Worm (Caenorhabditis elegans): ENCODE measurements around the gene mfsd-11.
A peak's percentile ranks its signal among the peaks of the same experiment; 100 is the strongest.

The mfsd-11 gene

ce11 chrX:12106004-12106403, 47.9 kb downstream of the mfsd-11 start (continued):
- peak; percentile 76 for TF ChIP-seq mxl-3 (GFP tag; optimal IDR thresholded peaks at IDR 0.05)
- TF ChIP-seq nhr-77 (tag; optimal IDR thresholded peaks at IDR 0.05) = peak; percentile 56
- TF ChIP-seq ceh-82 (tag; optimal IDR thresholded peaks at IDR 0.05) = no peak
- TF ChIP-seq aly-2 (tag; optimal IDR thresholded peaks at IDR 0.05) = no peak
- peak; percentile 85 for TF ChIP-seq dve-1 (tag; optimal IDR thresholded peaks at IDR 0.05; ENCODE audit: insufficient read depth)
- TF ChIP-seq nhr-111 (GFP tag; optimal IDR thresholded peaks at IDR 0.05) = peak; percentile 92
- no peak for TF ChIP-seq ceh-62 (tag; optimal IDR thresholded peaks at IDR 0.05)
- peak; percentile 69 for TF ChIP-seq spr-1 (tag; optimal IDR thresholded peaks at IDR 0.05)
- TF ChIP-seq nhr-42 (GFP tag; IDR thresholded peaks at IDR 0.05) = peak; percentile 77; the same call in 1 of the 2 replicates
- no peak for TF ChIP-seq set-16 (GFP tag; IDR thresholded peaks at IDR 0.05)
- TF ChIP-seq lin-1 (GFP tag; IDR thresholded peaks at IDR 0.05) = peak; percentile 92
- TF ChIP-seq F49E8.2 (tag; optimal IDR thresholded peaks at IDR 0.05; ENCODE audit: borderline replicate concordance) = peak; percentile 37
- TF ChIP-seq T26A8.4 (GFP tag; IDR thresholded peaks at IDR 0.05) = peak; percentile 93
- TF ChIP-seq skn-1 (tag; optimal IDR thresholded peaks at IDR 0.05) = peak; percentile 19
- peak; percentile 79 for TF ChIP-seq nhr-102 (tag; optimal IDR thresholded peaks at IDR 0.05)
- TF ChIP-seq daf-19 (GFP tag; conservative IDR thresholded peaks at IDR 0.05) = peak; percentile 94
- TF ChIP-seq nhr-6 (tag; optimal IDR thresholded peaks at IDR 0.05) = peak; percentile 59
- peak; percentile 37 for TF ChIP-seq lin-13 (GFP tag; optimal IDR thresholded peaks at IDR 0.05)
- peak; percentile 83 for TF ChIP-seq zip-2 (tag; optimal IDR thresholded peaks at IDR 0.05)
- TF ChIP-seq lin-29 (GFP tag; IDR thresholded peaks at IDR 0.05) = peak; percentile 46; the same call in 1 of the 2 replicates
- TF ChIP-seq snpc-1.2 (GFP tag; IDR thresholded peaks at IDR 0.05) = peak; percentile 93
- peak; percentile 70; the same call in 1 of the 2 replicates for TF ChIP-seq dmd-9 (GFP tag; IDR thresholded peaks at IDR 0.05)
- TF ChIP-seq F10B5.3 (tag; optimal IDR thresholded peaks at IDR 0.05) = peak; percentile 82
- TF ChIP-seq nhr-10 (tag; optimal IDR thresholded peaks at IDR 0.05) = no peak
- TF ChIP-seq zfp-2 (tag; optimal IDR thresholded peaks at IDR 0.05) = peak; percentile 62
- TF ChIP-seq mdt-29 (GFP tag; IDR thresholded peaks at IDR 0.05) = no peak
- TF ChIP-seq unc-62 (GFP tag; optimal IDR thresholded peaks at IDR 0.05 in 1 of 2) = peak in 1 of 2 experiments; percentile 97
- TF ChIP-seq unc-62 (tag; optimal IDR thresholded peaks at IDR 0.05) = no peak
- peak; percentile 95 for TF ChIP-seq dmd-8 (GFP tag; IDR thresholded peaks at IDR 0.05)
- no peak for TF ChIP-seq snpc-4 (tag; optimal IDR thresholded peaks at IDR 0.05)
- TF ChIP-seq cey-2 (tag; optimal IDR thresholded peaks at IDR 0.05; ENCODE audit: borderline replicate concordance, insufficient read depth) = peak; percentile 84
- peak; percentile 46 for TF ChIP-seq zag-1 (tag; optimal IDR thresholded peaks at IDR 0.05)
- TF ChIP-seq ztf-11 (tag; optimal IDR thresholded peaks at IDR 0.05) = no peak
- no peak for TF ChIP-seq dpl-1 (GFP tag; optimal IDR thresholded peaks at IDR 0.05)
- peak; percentile 97 for TF ChIP-seq ctbp-1 (GFP tag; IDR thresholded peaks at IDR 0.05)
- no peak for TF ChIP-seq lin-39 (tag; optimal IDR thresholded peaks at IDR 0.05)
- no peak for TF ChIP-seq pqm-1 (tag; optimal IDR thresholded peaks at IDR 0.05)
- TF ChIP-seq fos-1 (tag; optimal IDR thresholded peaks at IDR 0.05) = no peak
- TF ChIP-seq tra-1 (GFP tag; IDR thresholded peaks at IDR 0.05) = peak; percentile 93
- peak; percentile 94 for TF ChIP-seq arid-1 (GFP tag; conservative IDR thresholded peaks at IDR 0.05)
- TF ChIP-seq nhr-237 (tag; optimal IDR thresholded peaks at IDR 0.05) = no peak
- peak; percentile 80 for TF ChIP-seq ZK337.2 (GFP tag; IDR thresholded peaks at IDR 0.05)
- peak in 1 of 2 experiments; percentile 13 for TF ChIP-seq lsy-2 (tag; optimal IDR thresholded peaks at IDR 0.05)
- TF ChIP-seq php-3 (GFP tag; IDR thresholded peaks at IDR 0.05) = no peak
- TF ChIP-seq nhr-28 (tag; optimal IDR thresholded peaks at IDR 0.05) = peak; percentile 60
- no peak for TF ChIP-seq lin-15B (tag; optimal IDR thresholded peaks at IDR 0.05)
- peak; percentile 10 for TF ChIP-seq R02D3.7 (tag; optimal IDR thresholded peaks at IDR 0.05)
- peak; percentile 71 for TF ChIP-seq ceh-32 (tag; optimal IDR thresholded peaks at IDR 0.05; ENCODE audit: poor library complexity)
- peak in 1 of 2 experiments; percentile 88 for TF ChIP-seq madf-5 (GFP tag; IDR thresholded peaks at IDR 0.05)
- peak; percentile 15; the same call in 1 of the 2 replicates for TF ChIP-seq zip-11 (GFP tag; IDR thresholded peaks at IDR 0.05)
- peak; percentile 96 for TF ChIP-seq aha-1 (tag)
- no peak for TF ChIP-seq ceh-28 (tag; optimal IDR thresholded peaks at IDR 0.05)
- TF ChIP-seq egl-27 (tag; optimal IDR thresholded peaks at IDR 0.05) = no peak

All from whole organism, L4 larva.